Fruit fly (Drosophila melanogaster) whole organism, embryonic: ENCODE data around the gene Gs1l.

Experiments used
- BtbVII ChIP-seq: fragments of 200-800 bp; sonication (Bioruptor generic); optimal IDR thresholded peaks from 3 replicates; lab custom pipeline; 2017; ENCODE audit warnings: missing biosample characterization, mild to moderate bottlenecking, missing genetic modification characterization
- CG12942 ChIP-seq: fragments of 200-800 bp; sonication (Bioruptor generic); optimal IDR thresholded peaks from 3 replicates; lab custom pipeline; 2016; ENCODE audit warnings: missing biosample characterization, missing genetic modification characterization
- CG15269 ChIP-seq: fragments of 200-800 bp; sonication (Bioruptor generic); optimal IDR thresholded peaks from 2 replicates; lab custom pipeline; 2018; ENCODE audit warnings: missing biosample characterization, mild to moderate bottlenecking, missing genetic modification characterization, moderate library complexity
- CG1603 ChIP-seq: fragments of 200-800 bp; sonication (Bioruptor generic); optimal IDR thresholded peaks from 2 replicates; lab custom pipeline; 2019; ENCODE audit warnings: missing biosample characterization, mild to moderate bottlenecking, missing genetic modification characterization, moderate library complexity
- CG17612 ChIP-seq: fragments of 200-800 bp; sonication (Bioruptor generic); IDR thresholded peaks from 2 replicates; pipeline ENCODE4 v1.3.6; 2022; ENCODE audit warnings: missing biosample characterization, missing genetic modification characterization
- CG32772 ChIP-seq: fragments of 200-800 bp; sonication (Bioruptor generic); IDR thresholded peaks from 2 replicates; pipeline ENCODE4 v1.3.6; 2022; ENCODE audit warnings: missing biosample characterization, missing genetic modification characterization
- CG3838 ChIP-seq: fragments of 200-800 bp; sonication (Bioruptor generic); optimal IDR thresholded peaks from 3 replicates; lab custom pipeline; 2016; ENCODE audit warnings: missing biosample characterization, missing genetic modification characterization
- CG4360 ChIP-seq: fragments of 200-800 bp; sonication (Bioruptor generic); IDR thresholded peaks from 2 replicates; pipeline ENCODE4 v1.3.6; 2022; ENCODE audit warnings: missing biosample characterization, missing genetic modification characterization
- CG4707 ChIP-seq: fragments of 200-800 bp; sonication (Bioruptor generic); optimal IDR thresholded peaks from 2 replicates; lab custom pipeline; 2018; ENCODE audit warnings: missing biosample characterization, mild to moderate bottlenecking, missing genetic modification characterization, moderate library complexity
- CG8944 ChIP-seq: fragments of 200-800 bp; sonication (Bioruptor generic); optimal IDR thresholded peaks from 3 replicates; lab custom pipeline; 2016; ENCODE audit warnings: missing biosample characterization, missing genetic modification characterization
- CG9797 ChIP-seq: fragments of 200-800 bp; sonication (Bioruptor generic); optimal IDR thresholded peaks from 3 replicates; lab custom pipeline; 2018; ENCODE audit warnings: missing biosample characterization, mild to moderate bottlenecking, missing genetic modification characterization
- Chrac-16 ChIP-seq: fragments of 200-800 bp; sonication (Bioruptor generic); optimal IDR thresholded peaks from 3 replicates; lab custom pipeline; 2016; ENCODE audit warnings: missing biosample characterization, missing genetic modification characterization
- Dfd ChIP-seq, 2 experiments: fragments of >200 bp; optimal IDR thresholded peaks; 2 replicates each; lab custom pipeline; 2017; ENCODE audit warnings: missing biosample characterization in 2 of 2, missing genetic modification characterization in 2 of 2
- Doc2 ChIP-seq: fragments of 200-800 bp; sonication (Bioruptor generic); IDR thresholded peaks from 2 replicates; pipeline ENCODE4 v1.3.6; 2022; ENCODE audit warnings: missing biosample characterization, missing genetic modification characterization
- Gug ChIP-seq: fragments of 200-800 bp; sonication (Bioruptor generic); IDR thresholded peaks from 4 replicates; pipeline ENCODE4 v1.3.6; 2022; ENCODE audit warnings: missing biosample characterization, missing genetic modification characterization
- HmgD ChIP-seq: fragments of 200-800 bp; sonication (Bioruptor generic); optimal IDR thresholded peaks from 3 replicates; lab custom pipeline; 2016; ENCODE audit warnings: missing biosample characterization, missing genetic modification characterization
- Mad ChIP-seq: fragments of 200-800 bp; sonication (Bioruptor generic); optimal IDR thresholded peaks from 2 replicates; lab custom pipeline; 2016; ENCODE audit warnings: missing biosample characterization, missing genetic modification characterization
- Nf-YB ChIP-seq: fragments of 200-800 bp; sonication (Bioruptor generic); optimal IDR thresholded peaks from 3 replicates; lab custom pipeline; 2019; ENCODE audit warnings: missing biosample characterization, mild to moderate bottlenecking, missing genetic modification characterization, moderate library complexity
- Nf-YC ChIP-seq: fragments of 200-800 bp; optimal IDR thresholded peaks from 3 replicates; lab custom pipeline; 2019; ENCODE audit warnings: missing biosample characterization, mild to moderate bottlenecking, missing genetic modification characterization, moderate library complexity
- NfI ChIP-seq: fragments of 200-800 bp; sonication (Bioruptor generic); optimal IDR thresholded peaks from 3 replicates; lab custom pipeline; 2018; ENCODE audit warnings: missing biosample characterization, mild to moderate bottlenecking, missing genetic modification characterization, moderate library complexity
- Vsx1 ChIP-seq: fragments of 200-800 bp; sonication (Bioruptor generic); optimal IDR thresholded peaks from 2 replicates; lab custom pipeline; 2017; ENCODE audit warnings: missing biosample characterization, mild to moderate bottlenecking, missing genetic modification characterization, missing genetic modification reagents
- Xbp1 ChIP-seq: fragments of 200-800 bp; sonication (Bioruptor generic); optimal IDR thresholded peaks from 3 replicates; lab custom pipeline; 2016; ENCODE audit warnings: missing biosample characterization, mild to moderate bottlenecking, missing genetic modification characterization
- Xrp1 ChIP-seq: fragments of 200-800 bp; sonication (Bioruptor generic); IDR thresholded peaks from 2 replicates; pipeline ENCODE4 v1.3.6; 2022; ENCODE audit warnings: missing biosample characterization, missing genetic modification characterization
- abd-A ChIP-seq: fragments of 200-800 bp; sonication (Bioruptor generic); optimal IDR thresholded peaks from 3 replicates; lab custom pipeline; 2019; ENCODE audit warnings: missing biosample characterization, mild to moderate bottlenecking, missing genetic modification characterization, moderate library complexity
- al ChIP-seq: fragments of 200-800 bp; sonication (Bioruptor generic); IDR thresholded peaks from 2 replicates; pipeline ENCODE4 v1.3.6; 2022; ENCODE audit warnings: missing biosample characterization, missing genetic modification characterization
- ash1 ChIP-seq: fragments of 200-800 bp; sonication (Bioruptor generic); optimal IDR thresholded peaks from 2 replicates; lab custom pipeline; 2018; ENCODE audit warnings: missing biosample characterization, mild to moderate bottlenecking, missing genetic modification characterization
- ato ChIP-seq: fragments of 200-800 bp; sonication (Bioruptor generic); IDR thresholded peaks from 2 replicates; pipeline ENCODE4 v1.3.6; 2022; ENCODE audit warnings: missing biosample characterization, missing genetic modification characterization; ENCODE audit not compliant: partially characterized antibody
- cas ChIP-seq: fragments of 200-800 bp; sonication (Bioruptor generic); IDR thresholded peaks from 2 replicates; pipeline ENCODE4 v1.3.6; 2022; ENCODE audit warnings: missing biosample characterization, missing genetic modification characterization
- crp ChIP-seq, 2 experiments: fragments of 200-800 bp; sonication (Bioruptor generic); optimal IDR thresholded peaks; 2 replicates in 1 of 2; 3 replicates in 1 of 2; lab custom pipeline; 2017; ENCODE audit warnings: missing biosample characterization in 2 of 2, missing genetic modification characterization in 2 of 2, mild to moderate bottlenecking in 1 of 2, moderate library complexity in 1 of 2
- da ChIP-seq: fragments of 200-800 bp; sonication (Bioruptor generic); optimal IDR thresholded peaks from 2 replicates; lab custom pipeline; 2016; ENCODE audit warnings: missing biosample characterization, missing genetic modification characterization
- dm ChIP-seq: fragments of 200-800 bp; sonication (Bioruptor generic); optimal IDR thresholded peaks from 3 replicates; lab custom pipeline; 2016; ENCODE audit warnings: missing biosample characterization, missing genetic modification characterization
- emc ChIP-seq: fragments of 200-800 bp; sonication (Bioruptor generic); optimal IDR thresholded peaks from 2 replicates; lab custom pipeline; 2016; ENCODE audit warnings: missing biosample characterization, missing genetic modification characterization
- ftz-f1 ChIP-seq: fragments of 200-800 bp; sonication (Bioruptor generic); optimal IDR thresholded peaks from 2 replicates; lab custom pipeline; 2016; ENCODE audit warnings: missing biosample characterization, missing genetic modification characterization
- gcm ChIP-seq: fragments of 200-800 bp; sonication (Bioruptor generic); optimal IDR thresholded peaks from 2 replicates; lab custom pipeline; 2019; ENCODE audit warnings: missing biosample characterization, mild to moderate bottlenecking, missing genetic modification characterization, moderate library complexity
- gcm2 ChIP-seq: fragments of 200-800 bp; sonication (Bioruptor generic); optimal IDR thresholded peaks from 2 replicates; lab custom pipeline; 2016; ENCODE audit warnings: missing biosample characterization, missing genetic modification characterization
- gfzf ChIP-seq: fragments of 200-800 bp; sonication (Bioruptor generic); optimal IDR thresholded peaks from 2 replicates; lab custom pipeline; 2016; ENCODE audit warnings: missing biosample characterization, mild to moderate bottlenecking, missing genetic modification characterization, moderate library complexity
- grau ChIP-seq: fragments of 200-800 bp; optimal IDR thresholded peaks from 3 replicates; lab custom pipeline; 2019; ENCODE audit warnings: missing biosample characterization, mild to moderate bottlenecking, missing genetic modification characterization, moderate library complexity
- inv ChIP-seq: fragments of 200-800 bp; sonication (Bioruptor generic); IDR thresholded peaks from 2 replicates; pipeline ENCODE4 v1.3.6; 2022; ENCODE audit warnings: missing biosample characterization, missing genetic modification characterization; ENCODE audit not compliant: partially characterized antibody
- jumu ChIP-seq: fragments of 200-800 bp; sonication (Bioruptor generic); optimal IDR thresholded peaks from 3 replicates; lab custom pipeline; 2016; ENCODE audit warnings: missing biosample characterization, missing genetic modification characterization
- kni ChIP-seq: fragments of 200-800 bp; sonication (Bioruptor generic); optimal IDR thresholded peaks from 3 replicates; lab custom pipeline; 2017; ENCODE audit warnings: mild to moderate bottlenecking, missing biosample characterization, missing genetic modification reagents, missing genetic modification characterization
- luna ChIP-seq: fragments of 200-800 bp; sonication (Bioruptor generic); optimal IDR thresholded peaks from 2 replicates; lab custom pipeline; 2016; ENCODE audit warnings: missing biosample characterization, missing genetic modification characterization
- pan ChIP-seq, 4 experiments: fragments of >200 bp in 3 of 4; fragments of 200-800 bp in 1 of 4; sonication (Bioruptor generic) in 1 of 4; optimal IDR thresholded peaks in 3 of 4; IDR thresholded peaks in 1 of 4; 2 replicates each; pipeline versions ENCODE4 v1.3.6 to Lab custom; 2017 to 2022; ENCODE audit warnings: missing biosample characterization in 2 of 4, missing genetic modification characterization in 2 of 4, mixed read lengths in 1 of 4
- prd ChIP-seq, 3 experiments: fragments of >200 bp in 2 of 3; fragments of 200-800 bp in 1 of 3; sonication (Bioruptor generic) in 1 of 3; optimal IDR thresholded peaks in 2 of 3; IDR thresholded peaks in 1 of 3; 2 replicates in 2 of 3; 3 replicates in 1 of 3; pipeline versions ENCODE4 v1.3.6 to Lab custom; 2017 to 2022; ENCODE audit warnings: missing biosample characterization in 1 of 3, missing genetic modification characterization in 1 of 3
- sisA ChIP-seq: fragments of 200-800 bp; sonication (Bioruptor generic); IDR thresholded peaks from 2 replicates; pipeline ENCODE4 v1.3.6; 2022; ENCODE audit warnings: missing biosample characterization, missing genetic modification characterization
- sna ChIP-seq: fragments of 200-800 bp; sonication (Bioruptor generic); IDR thresholded peaks from 2 replicates; pipeline ENCODE4 v1.3.6; 2022; ENCODE audit warnings: missing biosample characterization, missing genetic modification characterization; ENCODE audit not compliant: partially characterized antibody
- sob ChIP-seq: fragments of 200-800 bp; sonication (Bioruptor generic); IDR thresholded peaks from 2 replicates; pipeline ENCODE4 v1.3.6; 2022; ENCODE audit warnings: missing biosample characterization, missing genetic modification characterization
- ssp ChIP-seq: fragments of 200-800 bp; sonication (Bioruptor generic); IDR thresholded peaks from 2 replicates; pipeline ENCODE4 v1.3.6; 2022; ENCODE audit warnings: missing biosample characterization, missing genetic modification characterization
- tll ChIP-seq, 2 experiments: fragments of 200-800 bp in 1 of 2; fragments of >200 bp in 1 of 2; sonication (Bioruptor generic) in 1 of 2; optimal IDR thresholded peaks; 2 replicates each; lab custom pipeline; 2017 to 2019; ENCODE audit warnings: missing biosample characterization in 2 of 2, missing genetic modification characterization in 2 of 2, mild to moderate bottlenecking in 1 of 2, moderate library complexity in 1 of 2
- zen2 ChIP-seq: fragments of 200-800 bp; sonication (Bioruptor generic); IDR thresholded peaks from 3 replicates; pipeline ENCODE4 v1.3.6; 2022; ENCODE audit warnings: missing biosample characterization, missing genetic modification characterization; ENCODE audit not compliant: partially characterized antibody

Gene Gs1l

dm6 chr2L:4448582-4449016 is 8.0 kb downstream of the Gs1l start, which contains the start of gene MFS18 (continued):
- TF ChIP-seq sob (GFP tag; lab: Robert Waterston, UW) (peak; percentile 98), CG4360 (peak; percentile 90), CG32772 (peak; percentile 99), CG9797 (peak; percentile 64), CG3838 (GFP tag; lab: Kevin White, UChicago) (peak; percentile 92), Chrac-16 (GFP tag; lab: Kevin White, UChicago) (peak; percentile 97), emc (GFP tag; lab: Kevin White, UChicago) (peak; percentile 58), CG12942 (GFP tag; lab: Kevin White, UChicago) (peak; percentile 96), ash1 (peak; percentile 90), Doc2 (peak; percentile 94), Xrp1 (GFP tag; lab: Robert Waterston, UW) (peak; percentile 100), pan (optimal IDR thresholded peaks at IDR 0.05; lab: Kevin White, UChicago) (no peak), pan (GFP tag; optimal IDR thresholded peaks at IDR 0.05 in 1 of 2, IDR thresholded peaks at IDR 0.05 in 1 of 2) (peak in 1 of 2 experiments; percentile 100), dm (GFP tag; lab: Kevin White, UChicago) (peak; percentile 98), CG17612 (GFP tag; lab: Robert Waterston, UW) (peak; percentile 98), sisA (peak; percentile 99), gfzf (peak; percentile 30), grau (tag; lab: Kevin White, UChicago) (peak; percentile 91), luna (peak; percentile 73), Nf-YC (tag; lab: Kevin White, UChicago) (peak; percentile 87), NfI (GFP tag; lab: Kevin White, UChicago) (peak; percentile 92), gcm2 (GFP tag; lab: Kevin White, UChicago) (peak; percentile 73), sna (GFP tag; lab: Robert Waterston, UW) (peak; percentile 43; the same call in 1 of the 2 replicates), BtbVII (GFP tag; lab: Kevin White, UChicago) (peak; percentile 97), Mad (peak; percentile 90), Dfd (GFP tag; optimal IDR thresholded peaks at IDR 0.05; lab: Kevin White, UChicago) (no peak), zen2 (GFP tag; lab: Robert Waterston, UW) (peak; percentile 77), al (peak; percentile 99), Xbp1 (peak; percentile 98), inv (GFP tag; lab: Robert Waterston, UW) (peak; percentile 48), crp (GFP tag; optimal IDR thresholded peaks at IDR 0.05; lab: Kevin White, UChicago) (peak; percentile 56 to 77), tll (GFP tag; optimal IDR thresholded peaks at IDR 0.05; lab: Kevin White, UChicago) (peak in 1 of 2 experiments; percentile 39), gcm (GFP tag; lab: Kevin White, UChicago) (peak; percentile 96), cas (GFP tag; lab: Robert Waterston, UW) (peak; percentile 98), prd (optimal IDR thresholded peaks at IDR 0.05; lab: Kevin White, UChicago) (no peak), prd (GFP tag; IDR thresholded peaks at IDR 0.05; lab: Robert Waterston, UW) (peak; percentile 100), Gug (GFP tag; lab: Robert Waterston, UW) (peak; percentile 99), ssp (GFP tag; lab: Robert Waterston, UW) (peak; percentile 95), Nf-YB (GFP tag; lab: Kevin White, UChicago) (peak; percentile 84), CG4707 (peak; percentile 73), ato (GFP tag; lab: Robert Waterston, UW) (peak; percentile 92), jumu (GFP tag; lab: Kevin White, UChicago) (peak; percentile 74), da (peak; percentile 55), Vsx1 (GFP tag; lab: Kevin White, UChicago) (no peak), CG15269 (tag; lab: Kevin White, UChicago) (peak; percentile 95), CG1603 (tag; lab: Kevin White, UChicago) (peak; percentile 91), abd-A (tag; lab: Kevin White, UChicago) (no peak), CG8944 (GFP tag; lab: Kevin White, UChicago) (peak; percentile 74), ftz-f1 (peak; percentile 65), HmgD (GFP tag; lab: Kevin White, UChicago) (peak; percentile 6), kni (GFP tag; lab: Kevin White, UChicago) (no peak)
